Fruit fly (Drosophila melanogaster): ENCODE data around the gene Droj2.

The Droj2 gene

dm6 chr3R:13382656-13383142, 793 bp downstream of the Droj2 start (continued):
- TF ChIP-seq D19B (GFP tag; optimal IDR thresholded peaks at IDR 0.05) (peak; percentile 6), BtbVII (GFP tag; optimal IDR thresholded peaks at IDR 0.05) (peak; percentile 54), ftz-f1 (GFP tag; optimal IDR thresholded peaks at IDR 0.05) (peak; percentile 69), CG13624 (GFP tag; optimal IDR thresholded peaks at IDR 0.05) (peak; percentile 26), CG16815 (GFP tag; optimal IDR thresholded peaks at IDR 0.05) (no peak), CG15479 (GFP tag; optimal IDR thresholded peaks at IDR 0.05) (peak; percentile 12), CG17912 (GFP tag; optimal IDR thresholded peaks at IDR 0.05) (no peak), CG7963 (GFP tag; IDR thresholded peaks at IDR 0.05; ENCODE audit: partially characterized antibody) (no peak), Ravus (GFP tag; IDR thresholded peaks at IDR 0.05) (no peak), repo (GFP tag; optimal IDR thresholded peaks at IDR 0.05) (no peak), pzg (GFP tag; optimal IDR thresholded peaks at IDR 0.05) (peak; percentile 26), CG14014 (GFP tag; IDR thresholded peaks at IDR 0.05) (peak; percentile 37; the same call in 1 of the 2 replicates), CG8359 (GFP tag; optimal IDR thresholded peaks at IDR 0.05; ENCODE audit: borderline replicate concordance) (no peak), CG18619 (GFP tag; optimal IDR thresholded peaks at IDR 0.05) (peak; percentile 16), CG17385 (GFP tag; optimal IDR thresholded peaks at IDR 0.05) (peak; percentile 35), Fer1 (GFP tag; optimal IDR thresholded peaks at IDR 0.05) (peak; percentile 29), CG9932 (GFP tag; IDR thresholded peaks at IDR 0.05) (peak; percentile 39; the same call in 1 of the 2 replicates)

- no peak for TF ChIP-seq Atf3 (GFP tag; optimal IDR thresholded peaks at IDR 0.05)
- TF ChIP-seq Spps (tag; optimal IDR thresholded peaks at IDR 0.05), result no peak
- no peak for TF ChIP-seq pita (GFP tag; optimal IDR thresholded peaks at IDR 0.05)
- no peak for TF ChIP-seq CG1603 (tag; optimal IDR thresholded peaks at IDR 0.05)
- no peak for TF ChIP-seq so (GFP tag; IDR thresholded peaks at IDR 0.05)
- TF ChIP-seq Gug (GFP tag; IDR thresholded peaks at IDR 0.05), result no peak
- TF ChIP-seq HLHmδ (GFP tag; optimal IDR thresholded peaks at IDR 0.05), result no peak
- TF ChIP-seq repo (GFP tag; optimal IDR thresholded peaks at IDR 0.05), result no peak
- TF ChIP-seq CG13296 (GFP tag; optimal IDR thresholded peaks at IDR 0.05), result no peak
- TF ChIP-seq CG10209 (GFP tag; optimal IDR thresholded peaks at IDR 0.05), result no peak
- TF ChIP-seq YL-1 (GFP tag; optimal IDR thresholded peaks at IDR 0.05), result no peak
- no peak for TF ChIP-seq sd (tag; optimal IDR thresholded peaks at IDR 0.05)
- no peak for TF ChIP-seq crp (GFP tag; optimal IDR thresholded peaks at IDR 0.05)
- no peak for TF ChIP-seq Asciz (GFP tag; optimal IDR thresholded peaks at IDR 0.05)
- TF ChIP-seq CG6272 (GFP tag; IDR thresholded peaks at IDR 0.05), result no peak
These were observed 3.2 kb downstream of the Droj2 start for dm6 chr3R:13385105-13385504.

DNA sequence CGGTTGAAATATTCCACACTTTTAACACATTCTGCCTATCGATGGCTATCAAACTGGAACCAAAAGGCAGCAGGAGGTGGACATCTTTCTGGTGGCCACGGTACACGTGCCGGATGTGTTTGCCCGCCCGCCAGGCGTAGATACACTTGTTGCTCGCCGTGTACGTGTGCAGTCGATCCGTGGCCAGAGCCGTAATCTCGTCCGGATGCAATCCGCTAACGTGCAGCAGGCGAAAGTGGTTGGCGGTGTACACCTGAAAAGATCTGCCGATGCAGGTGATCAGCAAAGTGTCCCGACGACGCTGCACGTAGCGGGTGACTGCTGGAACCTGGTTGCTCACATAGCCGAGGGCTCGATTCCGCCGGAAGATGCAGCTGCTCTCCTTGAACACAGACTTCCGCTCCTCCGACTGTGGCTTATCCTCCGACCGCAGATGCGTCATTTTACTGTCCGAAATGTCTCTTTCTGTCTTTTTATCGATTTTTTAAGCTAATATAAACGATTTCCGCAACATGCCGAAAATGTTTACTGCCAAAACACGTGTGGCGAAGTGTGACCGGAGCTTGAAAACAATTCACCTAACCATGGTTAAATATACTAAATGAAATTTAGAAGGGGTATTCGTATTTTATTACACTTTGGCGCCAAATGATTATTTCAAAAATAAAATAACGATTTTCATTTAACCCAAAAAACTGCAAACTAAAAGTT, 6.4 kb downstream of the Droj2 start, which contains the start of gene CG9799:
Gene CG9799 (minus strand): TSS at position 550 of the 711 bp plus-strand sequence.
- no peak for TF ChIP-seq CG17328 (GFP tag; IDR thresholded peaks at IDR 0.05)
- no peak for TF ChIP-seq Gsc (GFP tag; IDR thresholded peaks at IDR 0.05)
- TF ChIP-seq jumu (GFP tag; optimal IDR thresholded peaks at IDR 0.05), result no peak
- no peak for TF ChIP-seq HLH4C (GFP tag; IDR thresholded peaks at IDR 0.05; ENCODE audit: partially characterized antibody)
- 0 out of 3 replicates have a peak, but pooled peaks have one; percentile 14 for TF ChIP-seq mld (GFP tag; IDR thresholded peaks at IDR 0.05; ENCODE audit: partially characterized antibody)
- TF ChIP-seq lmd (GFP tag; IDR thresholded peaks at IDR 0.05), result no peak
- TF ChIP-seq BEAF-32 (GFP tag; optimal IDR thresholded peaks at IDR 0.05), result peak; percentile 24
- no peak for TF ChIP-seq CG18619 (GFP tag; optimal IDR thresholded peaks at IDR 0.05)
- TF ChIP-seq CG12769 (tag; optimal IDR thresholded peaks at IDR 0.05), result no peak
- TF ChIP-seq CG2116 (GFP tag; optimal IDR thresholded peaks at IDR 0.05), result peak; percentile 51
- no peak for TF ChIP-seq CG7786 (GFP tag; optimal IDR thresholded peaks at IDR 0.05)
- no peak for TF ChIP-seq pnt (GFP tag; optimal IDR thresholded peaks at IDR 0.05)
- TF ChIP-seq CG10209 (GFP tag; optimal IDR thresholded peaks at IDR 0.05), result no peak
- no peak for TF ChIP-seq nom (GFP tag; optimal IDR thresholded peaks at IDR 0.05)
- no peak for TF ChIP-seq da (GFP tag; optimal IDR thresholded peaks at IDR 0.05)
- no peak; the same call in 1 of the 2 replicates for TF ChIP-seq CG14441 (GFP tag; IDR thresholded peaks at IDR 0.05)
- TF ChIP-seq Myb (GFP tag; optimal IDR thresholded peaks at IDR 0.05), result peak; percentile 52
- TF ChIP-seq CG2875 (GFP tag; optimal IDR thresholded peaks at IDR 0.05), result no peak
